Worm (Caenorhabditis elegans): ENCODE data around the gene gtf-2F2.
A peak's percentile ranks its signal among the peaks of the same experiment; 100 is the strongest.

ce11 chrV:18967479-18968056 is 26.2 kb upstream of the gtf-2F2 start, which contains the start of gene Y39B6A.43:
- peak; percentile 92 for TF ChIP-seq him-1 (tag; optimal IDR thresholded peaks at IDR 0.05)
- TF ChIP-seq W03F9.2 (tag; optimal IDR thresholded peaks at IDR 0.05): peak; percentile 90
- no peak for TF ChIP-seq dao-5 (tag; optimal IDR thresholded peaks at IDR 0.05)
